Fruit fly (Drosophila melanogaster): ENCODE measurements around the gene CG14257.

CG14257 gene

DNA sequence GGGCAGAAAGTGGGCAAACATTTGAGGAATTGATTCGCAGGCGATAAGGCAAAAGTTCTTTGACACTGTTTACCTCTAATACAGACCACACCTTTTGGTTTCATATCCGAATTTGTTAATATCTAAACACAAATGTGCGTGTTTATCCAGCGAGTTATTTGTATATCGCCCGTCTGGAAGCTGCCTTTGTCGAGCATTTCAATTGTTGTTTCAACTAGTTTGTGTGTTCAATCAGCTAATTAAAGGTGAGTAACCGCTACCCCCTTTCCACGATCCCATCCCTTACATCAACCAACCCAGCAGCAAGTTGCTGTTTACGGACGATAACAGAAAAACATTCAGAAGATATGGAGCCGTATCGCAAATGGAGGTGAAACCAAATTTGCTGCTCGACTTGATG lies 55.7 kb downstream of the CG14257 start (continued):
- TF ChIP-seq Rx (GFP tag; IDR thresholded peaks at IDR 0.05) (no peak), unpg (GFP tag; optimal IDR thresholded peaks at IDR 0.05) (peak; percentile 35), sisA (GFP tag; IDR thresholded peaks at IDR 0.05) (no peak), CG4707 (GFP tag; optimal IDR thresholded peaks at IDR 0.05) (no peak), Nf-YC (tag; optimal IDR thresholded peaks at IDR 0.05) (no peak), repo (GFP tag; optimal IDR thresholded peaks at IDR 0.05) (no peak), rib (GFP tag; IDR thresholded peaks at IDR 0.05) (peak; percentile 66), mam (GFP tag; optimal IDR thresholded peaks at IDR 0.05) (peak; percentile 10), CG2678 (tag; optimal IDR thresholded peaks at IDR 0.05) (peak; percentile 66), stwl (tag; optimal IDR thresholded peaks at IDR 0.05) (no peak), Fer3 (tag; optimal IDR thresholded peaks at IDR 0.05) (peak; percentile 47), CG34376 (GFP tag; optimal IDR thresholded peaks at IDR 0.05) (peak; percentile 63), ATbp (GFP tag; optimal IDR thresholded peaks at IDR 0.05) (peak; percentile 63), chn (GFP tag; optimal IDR thresholded peaks at IDR 0.05) (no peak), dmrt11E (tag; optimal IDR thresholded peaks at IDR 0.05) (no peak), CG18476 (GFP tag; optimal IDR thresholded peaks at IDR 0.05) (no peak), hth (optimal IDR thresholded peaks at IDR 0.05) (no peak), CG30020 (tag; optimal IDR thresholded peaks at IDR 0.05) (no peak), CG2120 (GFP tag; optimal IDR thresholded peaks at IDR 0.05) (peak; percentile 75), CG1233 (GFP tag; optimal IDR thresholded peaks at IDR 0.05) (peak; percentile 48), CG10654 (GFP tag; optimal IDR thresholded peaks at IDR 0.05) (peak; percentile 16), sens (GFP tag) (no peak), ro (GFP tag; IDR thresholded peaks at IDR 0.05) (no peak), grau (tag; optimal IDR thresholded peaks at IDR 0.05) (peak; percentile 16), CG17385 (GFP tag; optimal IDR thresholded peaks at IDR 0.05) (peak; percentile 15), slou (GFP tag; optimal IDR thresholded peaks at IDR 0.05) (no peak), CG10431 (GFP tag; optimal IDR thresholded peaks at IDR 0.05) (no peak), Dll (GFP tag; IDR thresholded peaks at IDR 0.05; ENCODE audit: partially characterized antibody) (no peak), twi (tag; optimal IDR thresholded peaks at IDR 0.05) (no peak), CG16863 (GFP tag; optimal IDR thresholded peaks at IDR 0.05) (no peak), br (optimal IDR thresholded peaks at IDR 0.05) (no peak), dati (GFP tag; IDR thresholded peaks at IDR 0.05) (no peak), CG12942 (GFP tag; optimal IDR thresholded peaks at IDR 0.05) (no peak), H15 (GFP tag; IDR thresholded peaks at IDR 0.05) (no peak), ap (GFP tag; IDR thresholded peaks at IDR 0.05) (no peak), Atf6 (GFP tag; IDR thresholded peaks at IDR 0.05) (peak; percentile 84), CG11085 (GFP tag; IDR thresholded peaks at IDR 0.05) (peak; percentile 46; the same call in 1 of the 2 replicates), tap (tag; optimal IDR thresholded peaks at IDR 0.05) (no peak), Dad (GFP tag; optimal IDR thresholded peaks at IDR 0.05) (no peak), lmd (GFP tag; IDR thresholded peaks at IDR 0.05) (peak; percentile 28; the same call in 1 of the 2 replicates), Optix (GFP tag; IDR thresholded peaks at IDR 0.05) (no peak), hbn (GFP tag; IDR thresholded peaks at IDR 0.05; ENCODE audit: partially characterized antibody) (no peak), Xrp1 (GFP tag; IDR thresholded peaks at IDR 0.05) (peak; percentile 32; the same call in 1 of the 2 replicates), pros (GFP tag; optimal IDR thresholded peaks at IDR 0.05) (no peak), Dref (GFP tag; IDR thresholded peaks at IDR 0.05) (no peak), Usf (GFP tag; optimal IDR thresholded peaks at IDR 0.05) (no peak), btn (GFP tag; optimal IDR thresholded peaks at IDR 0.05) (no peak), CG6689 (GFP tag; IDR thresholded peaks at IDR 0.05) (no peak), CTCF (GFP tag; optimal IDR thresholded peaks at IDR 0.05) (no peak), CG14050 (GFP tag; IDR thresholded peaks at IDR 0.05) (no peak), CG17802 (tag; optimal IDR thresholded peaks at IDR 0.05) (no peak), Blimp-1 (GFP tag; optimal IDR thresholded peaks at IDR 0.05) (peak; percentile 1), Sry-β (GFP tag; optimal IDR thresholded peaks at IDR 0.05) (no peak), nerfin-2 (GFP tag; IDR thresholded peaks at IDR 0.05; ENCODE audit: partially characterized antibody) (no peak)

All from whole organism, embryonic.